Worm (Caenorhabditis elegans): ENCODE measurements around the gene chil-10.

DNA sequence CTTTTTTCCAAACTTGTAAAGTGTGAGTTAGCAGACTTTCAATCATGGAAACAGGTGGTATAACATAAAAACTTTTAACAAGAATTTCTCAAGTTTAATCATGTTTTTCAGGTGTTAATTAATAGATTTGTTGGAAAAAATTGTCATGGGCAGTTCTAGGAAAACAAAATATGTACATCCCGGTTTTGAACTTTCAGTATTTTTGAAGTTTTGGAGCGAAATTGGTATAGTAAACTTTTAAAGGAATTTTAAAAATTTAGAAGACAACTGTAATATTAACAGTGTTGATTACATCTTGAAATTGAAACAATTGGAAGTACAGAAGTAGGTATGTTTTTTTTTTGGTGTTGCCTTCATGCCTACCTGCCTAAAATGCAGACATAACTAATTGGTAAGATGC is 37.0 kb downstream of the chil-10 start:
- TF ChIP-seq ceh-9 (tag; optimal IDR thresholded peaks at IDR 0.05) (no peak), ceh-2 (tag; optimal IDR thresholded peaks at IDR 0.05) (no peak), ama-1 (optimal IDR thresholded peaks at IDR 0.05) (no peak), pha-4 (tag; optimal IDR thresholded peaks at IDR 0.05) (no peak), ceh-31 (tag; optimal IDR thresholded peaks at IDR 0.05) (no peak), dmd-4 (tag; optimal IDR thresholded peaks at IDR 0.05; ENCODE audit: borderline replicate concordance) (no peak), ceh-19 (GFP tag; optimal IDR thresholded peaks at IDR 0.05) (no peak), lim-6 (tag; optimal IDR thresholded peaks at IDR 0.05) (no peak), ceh-18 (tag; optimal IDR thresholded peaks at IDR 0.05) (no peak)

All from whole organism, late embryonic.